Fruit fly (Drosophila melanogaster) whole organism, embryonic: ENCODE results near the gene CG8191.

Source experiments
- Antp ChIP-seq: fragments of 200-800 bp; sonication (Bioruptor generic); optimal IDR thresholded peaks from 3 replicates; lab custom pipeline; 2016; ENCODE audit warnings: missing biosample characterization, missing genetic modification characterization
- B-H2 ChIP-seq: fragments of 200-800 bp; sonication (Bioruptor generic); optimal IDR thresholded peaks from 2 replicates; lab custom pipeline; 2018; ENCODE audit warnings: missing biosample characterization, mild to moderate bottlenecking, missing genetic modification characterization
- CG10147 ChIP-seq: fragments of 200-800 bp; sonication (Bioruptor generic); optimal IDR thresholded peaks from 2 replicates; lab custom pipeline; 2019; ENCODE audit warnings: missing biosample characterization, mild to moderate bottlenecking, missing genetic modification characterization, moderate library complexity
- CG10565 ChIP-seq: fragments of 200-800 bp; sonication (Bioruptor generic); optimal IDR thresholded peaks from 3 replicates; lab custom pipeline; 2016; ENCODE audit warnings: missing biosample characterization, mild to moderate bottlenecking, missing genetic modification characterization
- CG11504 ChIP-seq: fragments of 200-800 bp; sonication (Bioruptor generic); optimal IDR thresholded peaks from 3 replicates; lab custom pipeline; 2019; ENCODE audit warnings: missing biosample characterization, mild to moderate bottlenecking, missing genetic modification characterization, moderate library complexity
- CG11723 ChIP-seq: fragments of 200-800 bp; sonication (Bioruptor generic); optimal IDR thresholded peaks from 2 replicates; lab custom pipeline; 2017; ENCODE audit warnings: missing biosample characterization, mild to moderate bottlenecking, missing genetic modification characterization
- CG12155 ChIP-seq: fragments of 200-800 bp; sonication (Bioruptor generic); optimal IDR thresholded peaks from 3 replicates; lab custom pipeline; 2016; ENCODE audit warnings: missing biosample characterization, missing genetic modification characterization
- CG12236 ChIP-seq: fragments of 200-800 bp; sonication (Bioruptor generic); optimal IDR thresholded peaks from 2 replicates; lab custom pipeline; 2016; ENCODE audit warnings: missing biosample characterization, missing genetic modification characterization
- CG15514 ChIP-seq: fragments of 200-800 bp; sonication (Bioruptor generic); optimal IDR thresholded peaks from 3 replicates; lab custom pipeline; 2017; ENCODE audit warnings: missing biosample characterization, missing genetic modification characterization, mild to moderate bottlenecking, moderate library complexity, missing genetic modification reagents
- CG31441 ChIP-seq: fragments of 200-800 bp; sonication (Bioruptor generic); IDR thresholded peaks from 2 replicates; pipeline ENCODE4 v1.3.6; 2022; ENCODE audit warnings: missing biosample characterization, missing genetic modification characterization
- CG34376 ChIP-seq: fragments of 200-800 bp; sonication (Bioruptor generic); optimal IDR thresholded peaks from 2 replicates; lab custom pipeline; 2018; ENCODE audit warnings: missing biosample characterization, mild to moderate bottlenecking, missing genetic modification characterization
- CG3726 ChIP-seq: fragments of 200-800 bp; sonication (Bioruptor generic); IDR thresholded peaks from 3 replicates; pipeline ENCODE4, ENCODE4 v1.3.6; 2022; ENCODE audit warnings: missing biosample characterization, missing genetic modification characterization
- CG3847 ChIP-seq: fragments of 200-800 bp; sonication (Bioruptor generic); IDR thresholded peaks from 2 replicates; pipeline ENCODE4 v1.3.6; 2022; ENCODE audit warnings: missing biosample characterization, missing genetic modification characterization
- CG42726 ChIP-seq: fragments of 200-800 bp; sonication (Bioruptor generic); IDR thresholded peaks from 2 replicates; pipeline ENCODE4 v1.3.6; 2022; ENCODE audit warnings: missing biosample characterization, missing genetic modification characterization; ENCODE audit not compliant: partially characterized antibody
- CG8089 ChIP-seq: fragments of 200-800 bp; sonication (Bioruptor generic); optimal IDR thresholded peaks from 3 replicates; lab custom pipeline; 2016; ENCODE audit warnings: missing biosample characterization, missing genetic modification characterization
- CG8281 ChIP-seq: fragments of 200-800 bp; sonication (Bioruptor generic); optimal IDR thresholded peaks from 2 replicates; lab custom pipeline; 2018; ENCODE audit warnings: missing biosample characterization, mild to moderate bottlenecking, missing genetic modification characterization, moderate library complexity
- CG8388 ChIP-seq: fragments of 200-800 bp; sonication (Bioruptor generic); optimal IDR thresholded peaks from 2 replicates; lab custom pipeline; 2019; ENCODE audit warnings: missing biosample characterization, mild to moderate bottlenecking, missing genetic modification characterization, moderate library complexity
- CoRest ChIP-seq: fragments of 200-800 bp; sonication (Bioruptor generic); optimal IDR thresholded peaks from 3 replicates; lab custom pipeline; 2018; ENCODE audit warnings: missing biosample characterization, mild to moderate bottlenecking, missing genetic modification characterization, moderate library complexity
- D19A ChIP-seq: fragments of 200-800 bp; optimal IDR thresholded peaks from 3 replicates; lab custom pipeline; 2019; ENCODE audit warnings: missing biosample characterization, mild to moderate bottlenecking, missing genetic modification characterization, moderate library complexity
- Doc2 ChIP-seq: fragments of 200-800 bp; sonication (Bioruptor generic); IDR thresholded peaks from 2 replicates; pipeline ENCODE4 v1.3.6; 2022; ENCODE audit warnings: missing biosample characterization, missing genetic modification characterization
- H15 ChIP-seq: fragments of 200-800 bp; sonication (Bioruptor generic); IDR thresholded peaks from 3 replicates; pipeline ENCODE4 v1.3.6; 2022; ENCODE audit warnings: missing biosample characterization, missing genetic modification characterization
- HLH3B ChIP-seq: fragments of 200-800 bp; sonication (Bioruptor generic); IDR thresholded peaks from 2 replicates; pipeline ENCODE4 v1.3.6; 2022; ENCODE audit warnings: missing biosample characterization, missing genetic modification characterization
- HLHmδ ChIP-seq: fragments of 200-800 bp; sonication (Bioruptor generic); optimal IDR thresholded peaks from 2 replicates; lab custom pipeline; 2018; ENCODE audit warnings: missing biosample characterization, mild to moderate bottlenecking, missing genetic modification characterization, moderate library complexity
- Hmr ChIP-seq: fragments of 200-800 bp; sonication (Bioruptor generic); optimal IDR thresholded peaks from 3 replicates; lab custom pipeline; 2017; ENCODE audit warnings: mild to moderate bottlenecking, missing biosample characterization, missing genetic modification reagents, missing genetic modification characterization
- Hr78 ChIP-seq, 2 experiments: fragments of 200-800 bp in 1 of 2; fragments of >200 bp in 1 of 2; sonication (Bioruptor generic) in 1 of 2; optimal IDR thresholded peaks; 2 replicates each; lab custom pipeline; 2017 to 2019; ENCODE audit warnings: missing biosample characterization in 2 of 2, missing genetic modification characterization in 2 of 2, mild to moderate bottlenecking in 1 of 2, moderate library complexity in 1 of 2
- Jarid2 ChIP-seq: fragments of 200-800 bp; sonication (Bioruptor generic); optimal IDR thresholded peaks from 3 replicates; lab custom pipeline; 2017; ENCODE audit warnings: mild to moderate bottlenecking, missing biosample characterization, missing genetic modification reagents, missing genetic modification characterization
- Kr ChIP-seq: fragments of 200-800 bp; sonication (Bioruptor generic); optimal IDR thresholded peaks from 2 replicates; lab custom pipeline; 2017; ENCODE audit warnings: missing biosample characterization, mild to moderate bottlenecking, missing genetic modification characterization
- MESR4 ChIP-seq: fragments of 200-800 bp; sonication (Bioruptor generic); optimal IDR thresholded peaks from 2 replicates; lab custom pipeline; 2018; ENCODE audit warnings: missing biosample characterization, mild to moderate bottlenecking, missing genetic modification characterization, moderate library complexity
- Max ChIP-seq: fragments of 200-800 bp; sonication (Bioruptor generic); optimal IDR thresholded peaks from 2 replicates; lab custom pipeline; 2016; ENCODE audit warnings: missing biosample characterization, mild to moderate bottlenecking, missing genetic modification characterization
- Sox102F ChIP-seq: fragments of 200-800 bp; sonication (Bioruptor generic); optimal IDR thresholded peaks from 2 replicates; lab custom pipeline; 2018; ENCODE audit warnings: missing biosample characterization, mild to moderate bottlenecking, missing genetic modification characterization, moderate library complexity
- TFAM ChIP-seq: fragments of 200-800 bp; sonication (Bioruptor generic); optimal IDR thresholded peaks from 2 replicates; lab custom pipeline; 2017; ENCODE audit warnings: missing biosample characterization, missing genetic modification characterization, inconsistent platforms
- abd-A ChIP-seq: fragments of 200-800 bp; sonication (Bioruptor generic); optimal IDR thresholded peaks from 3 replicates; lab custom pipeline; 2019; ENCODE audit warnings: missing biosample characterization, mild to moderate bottlenecking, missing genetic modification characterization, moderate library complexity
- az2 ChIP-seq: fragments of 200-800 bp; sonication (Bioruptor generic); optimal IDR thresholded peaks from 3 replicates; lab custom pipeline; 2016; ENCODE audit warnings: missing biosample characterization, missing genetic modification characterization
- crp ChIP-seq, 2 experiments: fragments of 200-800 bp; sonication (Bioruptor generic); optimal IDR thresholded peaks; 2 replicates in 1 of 2; 3 replicates in 1 of 2; lab custom pipeline; 2017; ENCODE audit warnings: missing biosample characterization in 2 of 2, missing genetic modification characterization in 2 of 2, mild to moderate bottlenecking in 1 of 2, moderate library complexity in 1 of 2
- da ChIP-seq: fragments of 200-800 bp; sonication (Bioruptor generic); optimal IDR thresholded peaks from 2 replicates; lab custom pipeline; 2016; ENCODE audit warnings: missing biosample characterization, missing genetic modification characterization
- dpn ChIP-seq, 2 experiments: fragments of 200-800 bp; sonication (Bioruptor generic); optimal IDR thresholded peaks; 3 replicates each; lab custom pipeline; 2016; ENCODE audit warnings: missing biosample characterization in 2 of 2, missing genetic modification characterization in 2 of 2
- ems ChIP-seq: fragments of 200-800 bp; sonication (Bioruptor generic); optimal IDR thresholded peaks from 3 replicates; lab custom pipeline; 2016; ENCODE audit warnings: missing biosample characterization, missing genetic modification characterization
- grau ChIP-seq: fragments of 200-800 bp; optimal IDR thresholded peaks from 3 replicates; lab custom pipeline; 2019; ENCODE audit warnings: missing biosample characterization, mild to moderate bottlenecking, missing genetic modification characterization, moderate library complexity
- grn ChIP-seq: fragments of 200-800 bp; sonication (Bioruptor generic); optimal IDR thresholded peaks from 3 replicates; lab custom pipeline; 2017; ENCODE audit warnings: missing biosample characterization, missing genetic modification characterization
- her ChIP-seq: fragments of 200-800 bp; sonication (Bioruptor generic); optimal IDR thresholded peaks from 2 replicates; lab custom pipeline; 2016; ENCODE audit warnings: missing biosample characterization, missing genetic modification characterization
- ind ChIP-seq: fragments of 200-800 bp; sonication (Bioruptor generic); optimal IDR thresholded peaks from 3 replicates; lab custom pipeline; 2016; ENCODE audit warnings: missing biosample characterization, missing genetic modification characterization
- insv ChIP-seq, 2 experiments: fragments of 200-800 bp; sonication (Bioruptor generic); optimal IDR thresholded peaks; 3 replicates each; lab custom pipeline; 2016 to 2018; ENCODE audit warnings: missing biosample characterization in 2 of 2, missing genetic modification characterization in 2 of 2
- kah ChIP-seq: fragments of 200-800 bp; sonication (Bioruptor generic); optimal IDR thresholded peaks from 2 replicates; lab custom pipeline; 2018; ENCODE audit warnings: missing biosample characterization, mild to moderate bottlenecking, missing genetic modification characterization
- pita ChIP-seq: fragments of 200-800 bp; sonication (Bioruptor generic); optimal IDR thresholded peaks from 2 replicates; lab custom pipeline; 2017; ENCODE audit warnings: missing biosample characterization, mild to moderate bottlenecking, missing genetic modification characterization
- ro ChIP-seq: fragments of 200-800 bp; sonication (Bioruptor generic); IDR thresholded peaks from 2 replicates; pipeline ENCODE4 v1.3.6; 2022; ENCODE audit warnings: missing biosample characterization, missing genetic modification characterization
- run ChIP-seq: fragments of 200-800 bp; sonication (Bioruptor generic); optimal IDR thresholded peaks from 3 replicates; lab custom pipeline; 2018; ENCODE audit warnings: missing biosample characterization, mild to moderate bottlenecking, missing genetic modification characterization
- schlank ChIP-seq: fragments of 200-800 bp; sonication (Bioruptor generic); optimal IDR thresholded peaks from 2 replicates; lab custom pipeline; 2018; ENCODE audit warnings: missing biosample characterization, mild to moderate bottlenecking, missing genetic modification characterization
- scrt ChIP-seq: fragments of 200-800 bp; sonication (Bioruptor generic); optimal IDR thresholded peaks from 2 replicates; lab custom pipeline; 2018; ENCODE audit warnings: missing biosample characterization, mild to moderate bottlenecking, missing genetic modification characterization, moderate library complexity
- sug ChIP-seq: fragments of 200-800 bp; optimal IDR thresholded peaks from 2 replicates; lab custom pipeline; 2019; ENCODE audit warnings: missing biosample characterization, mild to moderate bottlenecking, missing genetic modification characterization, moderate library complexity
- tap ChIP-seq: fragments of 200-800 bp; optimal IDR thresholded peaks from 3 replicates; lab custom pipeline; 2019; ENCODE audit warnings: missing biosample characterization, mild to moderate bottlenecking, missing genetic modification characterization, moderate library complexity
- zen ChIP-seq: fragments of 200-800 bp; sonication (Bioruptor generic); optimal IDR thresholded peaks from 3 replicates; lab custom pipeline; 2018; ENCODE audit warnings: missing biosample characterization, mild to moderate bottlenecking, missing genetic modification characterization, moderate library complexity

Gene CG8191

DNA sequence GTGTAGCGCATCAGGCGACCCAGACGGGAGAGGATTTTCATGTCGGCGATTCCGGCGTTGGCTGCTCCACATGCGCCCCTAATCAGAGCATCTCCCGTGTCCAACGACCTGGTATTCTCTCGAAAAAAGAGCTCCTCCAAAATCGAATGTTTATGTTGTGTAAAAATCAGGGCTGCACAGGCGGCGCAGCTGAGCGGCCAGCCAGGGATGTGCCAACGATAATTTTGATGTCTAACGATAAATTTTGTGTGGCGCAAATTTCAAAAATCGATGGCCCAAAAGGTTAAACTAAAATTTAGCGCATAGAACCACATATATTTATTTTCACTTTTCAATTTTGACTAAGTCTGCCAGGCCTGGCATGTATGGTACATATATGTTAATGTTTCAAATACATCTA lies 30.9 kb upstream of the CG8191 start, which contains the start of gene CG9240 (continued):
- TF ChIP-seq Doc2 (no peak), HLHmδ (GFP tag; lab: Kevin White, UChicago) (no peak), da (GFP tag; lab: Kevin White, UChicago) (no peak), D19A (tag; lab: Kevin White, UChicago) (peak; percentile 2), CG3726 (GFP tag; lab: Robert Waterston, UW) (no peak), HLH3B (no peak), CG3847 (GFP tag; lab: Robert Waterston, UW) (no peak), Sox102F (GFP tag; lab: Kevin White, UChicago) (no peak), crp (GFP tag; optimal IDR thresholded peaks at IDR 0.05; lab: Kevin White, UChicago) (peak in 1 of 2 experiments; percentile 87), kah (GFP tag; lab: Kevin White, UChicago) (no peak), grn (GFP tag; lab: Kevin White, UChicago) (no peak), sug (tag; lab: Kevin White, UChicago) (no peak), H15 (no peak), CG8388 (GFP tag; lab: Kevin White, UChicago) (no peak), scrt (no peak), ind (no peak), dpn (GFP tag; optimal IDR thresholded peaks at IDR 0.05; lab: Kevin White, UChicago) (no peak), ro (GFP tag; lab: Robert Waterston, UW) (no peak), MESR4 (peak; percentile 56), Jarid2 (GFP tag; lab: Kevin White, UChicago) (no peak), CG12155 (GFP tag; lab: Kevin White, UChicago) (no peak), CG15514 (peak; percentile 69), Antp (GFP tag; lab: Kevin White, UChicago) (no peak), CG8089 (GFP tag; lab: Kevin White, UChicago) (no peak), CoRest (tag; lab: Kevin White, UChicago) (no peak), CG8281 (tag; lab: Kevin White, UChicago) (no peak), CG42726 (GFP tag; lab: Robert Waterston, UW) (no peak), CG31441 (GFP tag; lab: Robert Waterston, UW) (no peak), pita (GFP tag; lab: Kevin White, UChicago) (no peak), CG11504 (no peak), insv (GFP tag; optimal IDR thresholded peaks at IDR 0.05; lab: Kevin White, UChicago) (no peak), Kr (GFP tag; lab: Kevin White, UChicago) (no peak), schlank (no peak), Hr78 (GFP tag; optimal IDR thresholded peaks at IDR 0.05; lab: Kevin White, UChicago) (no peak), Hmr (GFP tag; lab: Kevin White, UChicago) (no peak), grau (no peak), CG10565 (GFP tag; lab: Kevin White, UChicago) (no peak), ems (GFP tag; lab: Kevin White, UChicago) (no peak), CG10147 (GFP tag; lab: Kevin White, UChicago) (no peak), tap (tag; lab: Kevin White, UChicago) (no peak), run (tag; lab: Kevin White, UChicago) (no peak), abd-A (tag; lab: Kevin White, UChicago) (no peak), B-H2 (peak; percentile 8), her (GFP tag; lab: Kevin White, UChicago) (no peak), CG12236 (GFP tag; lab: Kevin White, UChicago) (no peak), Max (GFP tag; lab: Kevin White, UChicago) (no peak), TFAM (GFP tag; lab: Kevin White, UChicago) (no peak), zen (tag; lab: Kevin White, UChicago) (no peak), CG11723 (GFP tag; lab: Kevin White, UChicago) (no peak), az2 (GFP tag; lab: Kevin White, UChicago) (no peak), CG34376 (GFP tag; lab: Kevin White, UChicago) (no peak)
